Worm (Caenorhabditis elegans) whole organism, young adult: ENCODE data around the gene mlk-1.

Experiments used
- B0019.2 ChIP-seq: fragments of 200-800 bp; sonication (Bioruptor generic); conservative IDR thresholded peaks from 2 replicates; pipeline ENCODE4 v1.3.6; 2022; ENCODE audit warnings: missing genetic modification reagents, missing genetic modification characterization, missing compliant biosample characterization
- B0336.3 ChIP-seq: fragments of 200-800 bp; sonication (Bioruptor generic); IDR thresholded peaks from 2 replicates; pipeline ENCODE4 v1.3.6; 2022; ENCODE audit warnings: missing genetic modification characterization, missing compliant biosample characterization
- C06A6.2 ChIP-seq: fragments of 200-800 bp; sonication (Bioruptor generic); conservative IDR thresholded peaks from 2 replicates; pipeline ENCODE4 v1.3.6; 2022; ENCODE audit warnings: missing genetic modification characterization, missing compliant biosample characterization
- C17E4.6 ChIP-seq: fragments of 200-800 bp; sonication (Bioruptor generic); IDR thresholded peaks from 2 replicates; pipeline ENCODE4 v1.3.6; 2022; ENCODE audit warnings: missing genetic modification reagents, missing genetic modification characterization, missing compliant biosample characterization
- D2030.7 ChIP-seq: fragments of 200-800 bp; sonication (Bioruptor generic); IDR thresholded peaks from 2 replicates; pipeline ENCODE4 v1.3.6; 2022; ENCODE audit warnings: missing genetic modification reagents, missing genetic modification characterization, missing compliant biosample characterization
- F10E7.11 ChIP-seq: sonication (generic microtip); optimal IDR thresholded peaks from 2 replicates; lab custom pipeline; 2017; ENCODE audit warnings: mild to moderate bottlenecking, missing genetic modification characterization, moderate library complexity, missing compliant biosample characterization
- F33H1.4 ChIP-seq: fragments of 200-800 bp; sonication (Bioruptor generic); IDR thresholded peaks from 2 replicates; pipeline ENCODE4 v1.3.6; 2022; ENCODE audit warnings: missing genetic modification reagents, missing genetic modification characterization, missing compliant biosample characterization
- K11D2.4 ChIP-seq: fragments of 200-800 bp; sonication (Bioruptor generic); IDR thresholded peaks from 2 replicates; pipeline ENCODE4 v1.3.6; 2022; ENCODE audit warnings: missing genetic modification reagents, missing genetic modification characterization, missing compliant biosample characterization
- T07F8.4 ChIP-seq: sonication (generic microtip); optimal IDR thresholded peaks from 2 replicates; lab custom pipeline; 2016; ENCODE audit warnings: mild to moderate bottlenecking, missing genetic modification characterization, moderate library complexity, missing compliant biosample characterization
- Y95B8A.8 ChIP-seq: fragments of 200-800 bp; sonication (Bioruptor generic); IDR thresholded peaks from 2 replicates; pipeline ENCODE4 v1.3.6; 2022; ENCODE audit warnings: missing genetic modification reagents, missing genetic modification characterization, missing compliant biosample characterization
- ZK185.1 ChIP-seq: sonication (generic microtip); optimal IDR thresholded peaks from 2 replicates; lab custom pipeline; 2016; ENCODE audit warnings: mild to moderate bottlenecking, missing genetic modification characterization, missing compliant biosample characterization; ENCODE audit not compliant: poor library complexity, severe bottlenecking
- ama-1 ChIP-seq, 3 experiments: fragments of 150-350 bp in 1 of 3; sonication (generic microtip) in 2 of 3; optimal IDR thresholded peaks; 2 replicates each; lab custom pipeline; 2014 to 2018; ENCODE audit warnings: missing biosample characterization in 2 of 3, missing genetic modification characterization in 2 of 3, missing genetic modification reagents in 2 of 3
- aptf-2 ChIP-seq: fragments of 200-800 bp; sonication (Bioruptor generic); conservative IDR thresholded peaks from 2 replicates; pipeline ENCODE4 v1.3.6; 2022; ENCODE audit warnings: missing genetic modification reagents, missing genetic modification characterization, missing compliant biosample characterization
- attf-3 ChIP-seq: fragments of 200-800 bp; sonication (Bioruptor generic); conservative IDR thresholded peaks from 2 replicates; pipeline ENCODE4 v1.3.6; 2022; ENCODE audit warnings: missing genetic modification reagents, missing genetic modification characterization, missing compliant biosample characterization
- attf-6 ChIP-seq: fragments of 200-800 bp; sonication (Bioruptor generic); IDR thresholded peaks from 2 replicates; pipeline ENCODE4 v1.3.6; 2022; ENCODE audit warnings: missing genetic modification reagents, missing genetic modification characterization, missing compliant biosample characterization
- bed-2 ChIP-seq: fragments of 200-800 bp; sonication (Bioruptor generic); IDR thresholded peaks from 2 replicates; pipeline ENCODE4 v1.3.6; 2022; ENCODE audit warnings: missing genetic modification reagents, missing genetic modification characterization, missing compliant biosample characterization
- cebp-2 ChIP-seq: fragments of 200-800 bp; sonication (Bioruptor generic); IDR thresholded peaks from 2 replicates; pipeline ENCODE4 v1.3.6; 2022; ENCODE audit warnings: missing genetic modification characterization, missing compliant biosample characterization
- ceh-100 ChIP-seq: fragments of 200-800 bp; sonication (Bioruptor generic); IDR thresholded peaks from 2 replicates; pipeline ENCODE4 v1.3.6; 2022; ENCODE audit warnings: missing genetic modification reagents, missing genetic modification characterization, missing compliant biosample characterization
- ceh-58 ChIP-seq: fragments of 200-800 bp; sonication (Bioruptor generic); IDR thresholded peaks from 2 replicates; pipeline ENCODE4 v1.3.6; 2022; ENCODE audit warnings: missing genetic modification characterization, missing compliant biosample characterization
- ceh-91 ChIP-seq: fragments of 200-800 bp; sonication (Bioruptor generic); IDR thresholded peaks from 2 replicates; pipeline ENCODE4 v1.3.6; 2022; ENCODE audit warnings: missing genetic modification reagents, missing genetic modification characterization, missing compliant biosample characterization
- dox-1 ChIP-seq: fragments of 200-800 bp; sonication (Bioruptor generic); IDR thresholded peaks from 2 replicates; pipeline ENCODE4 v1.3.6; 2022; ENCODE audit warnings: missing genetic modification reagents, missing genetic modification characterization, missing compliant biosample characterization
- egl-44 ChIP-seq: fragments of 200-800 bp; sonication (Bioruptor generic); IDR thresholded peaks from 2 replicates; pipeline ENCODE4 v1.3.6; 2022; ENCODE audit warnings: missing genetic modification reagents, missing genetic modification characterization, missing compliant biosample characterization
- ekl-4 ChIP-seq: fragments of 200-800 bp; sonication (Bioruptor generic); IDR thresholded peaks from 2 replicates; pipeline ENCODE4 v1.3.6; 2022; ENCODE audit warnings: missing genetic modification reagents, missing genetic modification characterization, missing compliant biosample characterization
- fkh-3 ChIP-seq: sonication (generic microtip); optimal IDR thresholded peaks from 2 replicates; lab custom pipeline; 2016; ENCODE audit warnings: mild to moderate bottlenecking, missing genetic modification characterization, missing compliant biosample characterization
- hlh-12 ChIP-seq: sonication (generic microtip); optimal IDR thresholded peaks from 2 replicates; lab custom pipeline; 2016; ENCODE audit warnings: missing genetic modification characterization, missing compliant biosample characterization
- hmg-1.2 ChIP-seq: fragments of 200-800 bp; sonication (Bioruptor generic); IDR thresholded peaks from 2 replicates; pipeline ENCODE4 v1.3.6; 2022; ENCODE audit warnings: missing genetic modification reagents, missing genetic modification characterization, missing compliant biosample characterization
- hmg-20 ChIP-seq: fragments of 200-800 bp; sonication (Bioruptor generic); IDR thresholded peaks from 2 replicates; pipeline ENCODE4 v1.3.6; 2022; ENCODE audit warnings: missing genetic modification reagents, missing genetic modification characterization, missing compliant biosample characterization
- hsf-1 ChIP-seq: fragments of 200-800 bp; sonication (Bioruptor generic); IDR thresholded peaks from 2 replicates; pipeline ENCODE4 v1.3.6; 2022; ENCODE audit warnings: missing genetic modification reagents, missing genetic modification characterization, missing compliant biosample characterization
- let-526 ChIP-seq: fragments of 200-800 bp; sonication (Bioruptor generic); IDR thresholded peaks from 2 replicates; pipeline ENCODE4 v1.3.6; 2022; ENCODE audit warnings: missing genetic modification reagents, missing genetic modification characterization, missing compliant biosample characterization
- let-607 ChIP-seq, 2 experiments: fragments of 200-800 bp in 1 of 2; sonication (Bioruptor generic) in 1 of 2; sonication (generic microtip) in 1 of 2; optimal IDR thresholded peaks; 2 replicates each; lab custom pipeline; 2016 to 2018; ENCODE audit warnings: mild to moderate bottlenecking in 2 of 2, missing compliant biosample characterization in 2 of 2, missing genetic modification characterization in 2 of 2, moderate library complexity in 2 of 2, missing genotype in 1 of 2
- lin-26 ChIP-seq: fragments of 200-800 bp; sonication (Bioruptor generic); IDR thresholded peaks from 2 replicates; pipeline ENCODE4 v1.3.6; 2022; ENCODE audit warnings: missing genetic modification reagents, missing genetic modification characterization, missing compliant biosample characterization
- lin-35 ChIP-seq, 3 experiments: fragments of 150-350 bp in 2 of 3; sonication (generic microtip) in 1 of 3; optimal IDR thresholded peaks; 2 replicates each; lab custom pipeline; 2014 to 2018; ENCODE audit warnings: missing biosample characterization in 3 of 3, missing genetic modification characterization in 3 of 3, missing genetic modification reagents in 3 of 3
- lin-54 ChIP-seq: fragments of 200-800 bp; sonication (Bioruptor generic); optimal IDR thresholded peaks from 2 replicates; lab custom pipeline; 2018; ENCODE audit warnings: mild to moderate bottlenecking, missing genetic modification characterization, missing compliant biosample characterization
- lir-1 ChIP-seq: fragments of 200-800 bp; sonication (Bioruptor generic); conservative IDR thresholded peaks from 2 replicates; pipeline ENCODE4 v1.3.6; 2022; ENCODE audit warnings: missing genetic modification reagents, missing genetic modification characterization, missing compliant biosample characterization
- madf-6 ChIP-seq: fragments of 200-800 bp; sonication (Bioruptor generic); IDR thresholded peaks from 2 replicates; pipeline ENCODE4 v1.3.6; 2022; ENCODE audit warnings: missing genetic modification reagents, missing genetic modification characterization, missing compliant biosample characterization
- mcd-1 ChIP-seq: fragments of 200-800 bp; sonication (Bioruptor generic); IDR thresholded peaks from 2 replicates; pipeline ENCODE4 v1.3.6; 2022; ENCODE audit warnings: missing genetic modification reagents, missing genetic modification characterization, missing compliant biosample characterization
- pbrm-1 ChIP-seq: fragments of 200-800 bp; sonication (Bioruptor generic); IDR thresholded peaks from 2 replicates; pipeline ENCODE4 v1.3.6; 2022; ENCODE audit warnings: missing genetic modification reagents, missing genetic modification characterization, missing compliant biosample characterization
- snpc-1.3 ChIP-seq: sonication (generic microtip); optimal IDR thresholded peaks from 2 replicates; lab custom pipeline; 2017; ENCODE audit warnings: missing genetic modification characterization, mild to moderate bottlenecking, missing compliant biosample characterization, antibody characterized with exemption, moderate library complexity, missing genotype, missing genetic modification reagents; ENCODE audit not compliant: insufficient read depth
- somi-1 ChIP-seq: fragments of 200-800 bp; sonication (Bioruptor generic); optimal IDR thresholded peaks from 2 replicates; lab custom pipeline; 2018; ENCODE audit warnings: mild to moderate bottlenecking, missing genetic modification characterization, missing compliant biosample characterization
- tbp1 ChIP-seq: fragments of 200-800 bp; sonication (Bioruptor generic); optimal IDR thresholded peaks from 2 replicates; lab custom pipeline; 2018; ENCODE audit warnings: mild to moderate bottlenecking, missing genetic modification characterization, missing compliant biosample characterization
- zim-3 ChIP-seq: sonication (generic microtip); optimal IDR thresholded peaks from 2 replicates; lab custom pipeline; 2017; ENCODE audit warnings: mild to moderate bottlenecking, missing genetic modification characterization, moderate library complexity, missing compliant biosample characterization
- ztf-18 ChIP-seq: sonication (generic microtip); optimal IDR thresholded peaks from 2 replicates; lab custom pipeline; 2016; ENCODE audit warnings: missing genotype, mild to moderate bottlenecking, missing genetic modification characterization, missing compliant biosample characterization
- ztf-22 ChIP-seq: fragments of 200-800 bp; sonication (Bioruptor generic); optimal IDR thresholded peaks from 2 replicates; lab custom pipeline; 2018; ENCODE audit warnings: mild to moderate bottlenecking, missing genetic modification characterization, moderate library complexity, missing compliant biosample characterization
- ztf-25 ChIP-seq: fragments of 200-800 bp; sonication (Bioruptor generic); IDR thresholded peaks from 2 replicates; pipeline ENCODE4 v1.3.6; 2022; ENCODE audit warnings: missing genetic modification reagents, missing genetic modification characterization, missing compliant biosample characterization
- ztf-3 ChIP-seq: fragments of 200-800 bp; sonication (Bioruptor generic); optimal IDR thresholded peaks from 2 replicates; lab custom pipeline; 2018; ENCODE audit warnings: mild to moderate bottlenecking, missing genetic modification characterization, missing compliant biosample characterization
- ztf-6 ChIP-seq: fragments of 200-800 bp; sonication (Bioruptor generic); IDR thresholded peaks from 2 replicates; pipeline ENCODE4 v1.3.6; 2022; ENCODE audit warnings: missing genetic modification reagents, missing genetic modification characterization, missing compliant biosample characterization

The mlk-1 gene

DNA sequence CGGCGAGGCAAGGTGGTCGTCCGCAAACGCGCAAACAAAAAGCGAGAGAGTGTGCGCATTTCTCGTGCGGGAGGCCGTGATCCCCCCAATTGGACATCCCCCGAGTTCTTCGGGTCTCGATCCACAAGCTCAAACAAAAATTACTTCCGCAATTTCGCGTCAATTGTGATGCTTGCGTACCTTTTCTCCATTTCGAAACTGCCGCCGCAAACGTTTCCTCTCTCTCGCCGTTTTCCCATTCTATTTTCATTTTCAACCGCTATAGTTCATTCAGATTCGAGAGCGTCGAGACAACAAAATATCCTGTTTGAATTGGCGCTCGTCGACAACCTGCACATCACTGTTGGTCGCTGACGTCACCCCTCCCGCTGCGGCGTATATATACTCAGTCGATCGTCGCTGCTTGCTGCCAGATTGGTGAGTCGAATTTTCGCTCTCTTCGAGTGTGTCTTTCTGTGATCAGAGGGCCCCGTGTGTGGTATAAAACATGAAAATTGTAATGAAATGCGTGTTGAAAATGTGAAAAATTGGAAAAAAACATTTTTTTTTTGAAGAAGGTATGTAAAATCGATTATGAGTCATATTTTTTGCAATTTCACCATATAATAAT, 15.2 kb downstream of the mlk-1 start, which contains the start of the genes pqn-51 and K11D12.14 (continued):
- TF ChIP-seq F10E7.11 (tag; lab: Kevin White, UChicago) (no peak), ama-1 (optimal IDR thresholded peaks at IDR 0.05; lab: Kevin White, UChicago) (peak; percentile 93), ama-1 (GFP tag; optimal IDR thresholded peaks at IDR 0.05; lab: Kevin White, UChicago) (no peak), ztf-3 (GFP tag; lab: Kevin White, UChicago) (peak; percentile 15), Y95B8A.8 (GFP tag; lab: Robert Waterston, UW) (peak; percentile 57; the same call in 1 of the 2 replicates), B0336.3 (GFP tag; lab: Robert Waterston, UW) (no peak), lin-54 (GFP tag; lab: Kevin White, UChicago) (peak; percentile 91), ztf-6 (GFP tag; lab: Robert Waterston, UW) (0 out of 2 replicates have a peak, but pooled peaks have one; percentile 50), ztf-22 (no peak), hlh-12 (tag; lab: Kevin White, UChicago) (no peak), F33H1.4 (GFP tag; lab: Robert Waterston, UW) (peak; percentile 73), dox-1 (GFP tag; lab: Robert Waterston, UW) (peak; percentile 97), zim-3 (tag; lab: Kevin White, UChicago) (no peak), B0019.2 (GFP tag; lab: Robert Waterston, UW) (peak; percentile 44), T07F8.4 (no peak), ZK185.1 (tag; lab: Kevin White, UChicago) (peak; percentile 81), lin-26 (peak; percentile 81), snpc-1.3 (tag; lab: Kevin White, UChicago) (peak; percentile 7), hmg-20 (GFP tag; lab: Robert Waterston, UW) (peak; percentile 59; the same call in 1 of the 2 replicates), fkh-3 (no peak), let-607 (tag; optimal IDR thresholded peaks at IDR 0.05; lab: Kevin White, UChicago) (peak; percentile 77 to 91), D2030.7 (GFP tag; lab: Robert Waterston, UW) (peak; percentile 90), somi-1 (GFP tag; lab: Kevin White, UChicago) (peak; percentile 77), tbp1 (GFP tag; lab: Kevin White, UChicago) (peak; percentile 68), lin-35 (GFP tag; optimal IDR thresholded peaks at IDR 0.05; lab: Kevin White, UChicago) (peak in 2 of 3 experiments; percentile 34 to 90), hsf-1 (GFP tag; lab: Robert Waterston, UW) (no peak), ceh-58 (no peak)

DNA sequence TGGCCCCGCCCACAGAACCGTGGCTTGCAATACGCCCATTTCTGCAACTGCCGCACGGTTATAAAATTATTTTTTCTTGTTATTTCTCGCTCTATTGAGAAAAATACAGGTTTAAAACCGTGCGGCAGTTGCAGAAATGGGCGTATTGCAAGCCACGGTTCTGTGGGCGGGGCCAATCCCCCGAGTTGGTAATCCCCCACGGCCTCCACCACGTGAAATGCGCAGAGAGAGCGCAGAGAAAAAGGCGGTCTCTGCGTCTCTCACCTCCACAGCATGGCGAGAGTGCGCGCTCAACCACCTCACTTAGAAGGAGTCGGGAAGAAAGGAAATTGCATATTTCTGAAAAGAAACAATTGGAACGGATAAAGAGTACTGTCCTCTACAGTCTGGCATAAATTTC, 17.4 kb downstream of the mlk-1 start:
- TF ChIP-seq bed-2 (GFP tag; lab: Robert Waterston, UW) (peak; percentile 71; the same call in 1 of the 2 replicates), madf-6 (peak; percentile 75), F33H1.4 (GFP tag; lab: Robert Waterston, UW) (peak; percentile 70), lir-1 (GFP tag; lab: Robert Waterston, UW) (peak; percentile 41; the same call in 1 of the 2 replicates), dox-1 (GFP tag; lab: Robert Waterston, UW) (peak; percentile 95), ztf-18 (tag; lab: Kevin White, UChicago) (peak; percentile 78), let-526 (peak; percentile 82), cebp-2 (GFP tag; lab: Robert Waterston, UW) (0 out of 2 replicates have a peak, but pooled peaks have one; percentile 66), attf-3 (peak; percentile 68), ztf-25 (GFP tag; lab: Robert Waterston, UW) (0 out of 2 replicates have a peak, but pooled peaks have one; percentile 51), C17E4.6 (peak; percentile 64), ceh-58 (0 out of 2 replicates have a peak, but pooled peaks have one; percentile 27), egl-44 (peak; percentile 51; the same call in 1 of the 2 replicates), ceh-91 (GFP tag; lab: Robert Waterston, UW) (peak; percentile 79), hmg-1.2 (GFP tag; lab: Robert Waterston, UW) (peak; percentile 96), K11D2.4 (peak; percentile 92), aptf-2 (peak; percentile 76), C06A6.2 (peak; percentile 91), pbrm-1 (peak; percentile 95), ekl-4 (GFP tag; lab: Robert Waterston, UW) (peak; percentile 86), ceh-100 (GFP tag; lab: Robert Waterston, UW) (peak; percentile 93), attf-6 (GFP tag; lab: Robert Waterston, UW) (peak; percentile 15; the same call in 1 of the 2 replicates), mcd-1 (GFP tag; lab: Robert Waterston, UW) (peak; percentile 95)
